Fruit fly (Drosophila melanogaster) whole organism, embryonic: ENCODE results near the gene CG17768.

Source experiments
- CG10366 ChIP-seq: fragments of 200-800 bp; sonication (Bioruptor generic); IDR thresholded peaks from 2 replicates; pipeline ENCODE4 v1.3.6; 2022; ENCODE audit warnings: missing biosample characterization, missing genetic modification characterization
- CG10431 ChIP-seq: fragments of 200-800 bp; sonication (Bioruptor generic); optimal IDR thresholded peaks from 3 replicates; lab custom pipeline; 2018; ENCODE audit warnings: missing biosample characterization, mild to moderate bottlenecking, missing genetic modification characterization
- CG11560 ChIP-seq: fragments of 200-800 bp; sonication (Bioruptor generic); IDR thresholded peaks from 3 replicates; pipeline ENCODE4 v1.3.6; 2022; ENCODE audit warnings: missing biosample characterization, missing genetic modification characterization
- CG11723 ChIP-seq: fragments of 200-800 bp; sonication (Bioruptor generic); optimal IDR thresholded peaks from 2 replicates; lab custom pipeline; 2017; ENCODE audit warnings: missing biosample characterization, mild to moderate bottlenecking, missing genetic modification characterization
- CG12155 ChIP-seq: fragments of 200-800 bp; sonication (Bioruptor generic); optimal IDR thresholded peaks from 3 replicates; lab custom pipeline; 2016; ENCODE audit warnings: missing biosample characterization, missing genetic modification characterization
- CG13123 ChIP-seq: fragments of 200-800 bp; sonication (Bioruptor generic); optimal IDR thresholded peaks from 2 replicates; lab custom pipeline; 2016; ENCODE audit warnings: missing biosample characterization, missing genetic modification characterization
- CG13424 ChIP-seq: fragments of 200-800 bp; sonication (Bioruptor generic); optimal IDR thresholded peaks from 2 replicates; lab custom pipeline; 2019; ENCODE audit warnings: missing biosample characterization, mild to moderate bottlenecking, missing genetic modification characterization, moderate library complexity
- CG14014 ChIP-seq: fragments of 200-800 bp; sonication (Bioruptor generic); IDR thresholded peaks from 2 replicates; pipeline ENCODE4 v1.3.6; 2022; ENCODE audit warnings: missing biosample characterization, missing genetic modification characterization
- CG14965 ChIP-seq: fragments of 200-800 bp; sonication (Bioruptor generic); optimal IDR thresholded peaks from 2 replicates; lab custom pipeline; 2016; ENCODE audit warnings: missing biosample characterization, missing genetic modification characterization, borderline replicate concordance
- CG15479 ChIP-seq: fragments of 200-800 bp; sonication (Bioruptor generic); optimal IDR thresholded peaks from 3 replicates; lab custom pipeline; 2019; ENCODE audit warnings: missing biosample characterization, mild to moderate bottlenecking, missing genetic modification characterization, moderate library complexity
- CG1603 ChIP-seq: fragments of 200-800 bp; sonication (Bioruptor generic); optimal IDR thresholded peaks from 2 replicates; lab custom pipeline; 2019; ENCODE audit warnings: missing biosample characterization, mild to moderate bottlenecking, missing genetic modification characterization, moderate library complexity
- CG17361 ChIP-seq: fragments of 200-800 bp; sonication (Bioruptor generic); IDR thresholded peaks from 3 replicates; pipeline ENCODE4 v1.3.6; 2022; ENCODE audit warnings: missing biosample characterization, missing genetic modification characterization
- CG17612 ChIP-seq: fragments of 200-800 bp; sonication (Bioruptor generic); IDR thresholded peaks from 2 replicates; pipeline ENCODE4 v1.3.6; 2022; ENCODE audit warnings: missing biosample characterization, missing genetic modification characterization
- CG17802 ChIP-seq: fragments of 200-800 bp; sonication (Bioruptor generic); optimal IDR thresholded peaks from 2 replicates; lab custom pipeline; 2018; ENCODE audit warnings: missing biosample characterization, mild to moderate bottlenecking, missing genetic modification characterization, moderate library complexity
- CG18764 ChIP-seq: fragments of 200-800 bp; sonication (Bioruptor generic); optimal IDR thresholded peaks from 3 replicates; lab custom pipeline; 2016; ENCODE audit warnings: missing biosample characterization, missing genetic modification characterization
- CG2202 ChIP-seq: fragments of 200-800 bp; sonication (Bioruptor generic); optimal IDR thresholded peaks from 2 replicates; lab custom pipeline; 2018; ENCODE audit warnings: missing biosample characterization, mild to moderate bottlenecking, missing genetic modification characterization
- CG2875 ChIP-seq: fragments of 200-800 bp; sonication (Bioruptor generic); optimal IDR thresholded peaks from 2 replicates; lab custom pipeline; 2017; ENCODE audit warnings: missing biosample characterization, mild to moderate bottlenecking, missing genetic modification characterization, missing genetic modification reagents
- CG2889 ChIP-seq: fragments of 200-800 bp; sonication (Bioruptor generic); IDR thresholded peaks from 3 replicates; pipeline ENCODE4 v1.3.6; 2022; ENCODE audit warnings: missing biosample characterization, missing genetic modification characterization
- CG30020 ChIP-seq: fragments of 200-800 bp; optimal IDR thresholded peaks from 2 replicates; lab custom pipeline; 2019; ENCODE audit warnings: missing biosample characterization, mild to moderate bottlenecking, missing genetic modification characterization, moderate library complexity
- CG32767 ChIP-seq: fragments of 200-800 bp; sonication (Bioruptor generic); IDR thresholded peaks from 2 replicates; pipeline ENCODE4 v1.3.6; 2022; ENCODE audit warnings: missing biosample characterization, missing genetic modification characterization
- CG3995 ChIP-seq: fragments of 200-800 bp; sonication (Bioruptor generic); optimal IDR thresholded peaks from 3 replicates; lab custom pipeline; 2016; ENCODE audit warnings: missing biosample characterization, missing genetic modification characterization
- Dll ChIP-seq: fragments of 200-800 bp; sonication (Bioruptor generic); IDR thresholded peaks from 4 replicates; pipeline ENCODE4 v1.3.6; 2022; ENCODE audit warnings: missing biosample characterization, missing genetic modification characterization; ENCODE audit not compliant: partially characterized antibody
- Doc3 ChIP-seq: fragments of 200-800 bp; sonication (Bioruptor generic); IDR thresholded peaks from 3 replicates; pipeline ENCODE4 v1.3.6; 2022; ENCODE audit warnings: missing biosample characterization, missing genetic modification characterization; ENCODE audit not compliant: partially characterized antibody
- Ets97D ChIP-seq: fragments of 200-800 bp; sonication (Bioruptor generic); optimal IDR thresholded peaks from 3 replicates; lab custom pipeline; 2016; ENCODE audit warnings: missing biosample characterization, missing genetic modification characterization
- Hmx ChIP-seq: fragments of 200-800 bp; sonication (Bioruptor generic); optimal IDR thresholded peaks from 2 replicates; lab custom pipeline; 2016; ENCODE audit warnings: missing biosample characterization, missing genetic modification characterization
- Hr39 ChIP-seq: fragments of >200 bp; optimal IDR thresholded peaks from 2 replicates; lab custom pipeline; 2017
- Jarid2 ChIP-seq: fragments of 200-800 bp; sonication (Bioruptor generic); optimal IDR thresholded peaks from 3 replicates; lab custom pipeline; 2017; ENCODE audit warnings: mild to moderate bottlenecking, missing biosample characterization, missing genetic modification reagents, missing genetic modification characterization
- Lhr ChIP-seq: fragments of 200-800 bp; sonication (Bioruptor generic); optimal IDR thresholded peaks from 3 replicates; lab custom pipeline; 2017; ENCODE audit warnings: mild to moderate bottlenecking, missing biosample characterization, missing genetic modification reagents, missing genetic modification characterization
- Nf-YC ChIP-seq: fragments of 200-800 bp; optimal IDR thresholded peaks from 3 replicates; lab custom pipeline; 2019; ENCODE audit warnings: missing biosample characterization, mild to moderate bottlenecking, missing genetic modification characterization, moderate library complexity
- Six4 ChIP-seq: fragments of 200-800 bp; sonication (Bioruptor generic); optimal IDR thresholded peaks from 2 replicates; lab custom pipeline; 2016; ENCODE audit warnings: missing biosample characterization, missing genetic modification characterization
- Sry-δ ChIP-seq: fragments of 200-800 bp; sonication (Bioruptor generic); optimal IDR thresholded peaks from 2 replicates; lab custom pipeline; 2016; ENCODE audit warnings: missing biosample characterization, missing genetic modification characterization
- Stat92E ChIP-seq, 3 experiments: fragments of >200 bp in 2 of 3; fragments of 200-800 bp in 1 of 3; sonication (Bioruptor generic) in 1 of 3; optimal IDR thresholded peaks; 2 replicates each; lab custom pipeline; 2017 to 2019; ENCODE audit warnings: missing biosample characterization in 3 of 3, missing genetic modification characterization in 3 of 3, mild to moderate bottlenecking in 1 of 3, moderate library complexity in 1 of 3
- Vsx1 ChIP-seq: fragments of 200-800 bp; sonication (Bioruptor generic); optimal IDR thresholded peaks from 2 replicates; lab custom pipeline; 2017; ENCODE audit warnings: missing biosample characterization, mild to moderate bottlenecking, missing genetic modification characterization, missing genetic modification reagents
- ase ChIP-seq: fragments of 200-800 bp; sonication (Bioruptor generic); IDR thresholded peaks from 3 replicates; pipeline ENCODE4 v1.3.6; 2022; ENCODE audit warnings: missing biosample characterization, missing genetic modification characterization
- cad ChIP-seq: fragments of >200 bp; optimal IDR thresholded peaks from 2 replicates; lab custom pipeline; 2017; ENCODE audit warnings: missing biosample characterization, missing genetic modification characterization
- cas ChIP-seq: fragments of 200-800 bp; sonication (Bioruptor generic); IDR thresholded peaks from 2 replicates; pipeline ENCODE4 v1.3.6; 2022; ENCODE audit warnings: missing biosample characterization, missing genetic modification characterization
- cg ChIP-seq: fragments of 200-800 bp; sonication (Bioruptor generic); optimal IDR thresholded peaks from 3 replicates; lab custom pipeline; 2019; ENCODE audit warnings: missing biosample characterization, mild to moderate bottlenecking, missing genetic modification characterization, moderate library complexity
- ci ChIP-seq: fragments of 200-800 bp; sonication (Bioruptor generic); IDR thresholded peaks from 3 replicates; pipeline ENCODE4 v1.3.6; 2022; ENCODE audit warnings: missing biosample characterization, missing genetic modification characterization
- da ChIP-seq: fragments of 200-800 bp; sonication (Bioruptor generic); optimal IDR thresholded peaks from 2 replicates; lab custom pipeline; 2016; ENCODE audit warnings: missing biosample characterization, missing genetic modification characterization
- dysf ChIP-seq: fragments of 200-800 bp; sonication (Bioruptor generic); IDR thresholded peaks from 3 replicates; pipeline ENCODE4 v1.3.6; 2022; ENCODE audit warnings: missing biosample characterization, missing genetic modification characterization
- gce ChIP-seq: fragments of 200-800 bp; sonication (Bioruptor generic); IDR thresholded peaks from 3 replicates; pipeline ENCODE4 v1.3.6; 2022; ENCODE audit warnings: missing biosample characterization, missing genetic modification characterization
- gcm2 ChIP-seq: fragments of 200-800 bp; sonication (Bioruptor generic); optimal IDR thresholded peaks from 2 replicates; lab custom pipeline; 2016; ENCODE audit warnings: missing biosample characterization, missing genetic modification characterization
- hb ChIP-seq: fragments of 200-800 bp; sonication (Bioruptor generic); IDR thresholded peaks from 3 replicates; pipeline ENCODE4 v1.3.6; 2022; ENCODE audit warnings: missing biosample characterization, missing genetic modification characterization; ENCODE audit not compliant: partially characterized antibody
- her ChIP-seq: fragments of 200-800 bp; sonication (Bioruptor generic); optimal IDR thresholded peaks from 2 replicates; lab custom pipeline; 2016; ENCODE audit warnings: missing biosample characterization, missing genetic modification characterization
- hth ChIP-seq: fragments of >200 bp; optimal IDR thresholded peaks from 2 replicates; lab custom pipeline; 2017; ENCODE audit warnings: inconsistent platforms
- ken ChIP-seq: fragments of 200-800 bp; sonication (Bioruptor generic); IDR thresholded peaks from 3 replicates; pipeline ENCODE4 v1.3.6; 2022; ENCODE audit warnings: missing biosample characterization, missing genetic modification characterization
- nmo ChIP-seq: fragments of 200-800 bp; sonication (Bioruptor generic); optimal IDR thresholded peaks from 2 replicates; lab custom pipeline; 2018; ENCODE audit warnings: missing biosample characterization, mild to moderate bottlenecking, missing genetic modification characterization, moderate library complexity
- onecut ChIP-seq: fragments of 200-800 bp; sonication (Bioruptor generic); IDR thresholded peaks from 2 replicates; pipeline ENCODE4 v1.3.6; 2022; ENCODE audit warnings: missing biosample characterization, missing genetic modification characterization
- pfk ChIP-seq: fragments of 200-800 bp; sonication (Bioruptor generic); optimal IDR thresholded peaks from 2 replicates; lab custom pipeline; 2018; ENCODE audit warnings: missing biosample characterization, mild to moderate bottlenecking, missing genetic modification characterization, moderate library complexity
- ro ChIP-seq: fragments of 200-800 bp; sonication (Bioruptor generic); IDR thresholded peaks from 2 replicates; pipeline ENCODE4 v1.3.6; 2022; ENCODE audit warnings: missing biosample characterization, missing genetic modification characterization
- sens ChIP-seq: fragments of 200-800 bp; sonication (Bioruptor generic); peaks from one replicate; lab custom pipeline; 2016; ENCODE audit warnings: missing biosample characterization, missing genetic modification characterization
- tio ChIP-seq: fragments of 200-800 bp; sonication (Bioruptor generic); optimal IDR thresholded peaks from 2 replicates; lab custom pipeline; 2017; ENCODE audit warnings: missing biosample characterization, missing genetic modification characterization, inconsistent platforms
- unpg ChIP-seq: fragments of 200-800 bp; sonication (Bioruptor generic); optimal IDR thresholded peaks from 3 replicates; lab custom pipeline; 2018; ENCODE audit warnings: missing biosample characterization, mild to moderate bottlenecking, missing genetic modification characterization, moderate library complexity

CG17768 gene

DNA sequence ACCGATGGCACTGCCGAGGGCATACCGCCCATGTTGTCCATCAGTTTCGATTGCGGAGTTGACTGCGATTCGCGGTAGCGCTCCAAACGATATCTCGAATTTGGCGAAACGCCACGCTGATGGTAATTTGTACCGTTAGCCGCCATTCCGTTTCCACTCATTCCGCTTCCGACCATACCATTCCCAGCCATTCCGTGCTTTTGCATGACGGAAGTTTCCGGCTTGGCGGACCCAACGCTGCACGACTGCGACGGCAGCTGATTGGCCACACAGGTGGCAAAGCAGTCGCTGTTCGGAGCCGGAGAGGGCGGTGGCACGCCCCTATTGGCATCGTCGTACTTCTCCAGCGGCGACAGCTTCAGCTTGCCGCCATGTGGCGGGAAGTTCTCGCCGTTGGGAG lies 32.7 kb downstream of the CG17768 start:
- no peak for TF ChIP-seq her (GFP tag; lab: Kevin White, UChicago)
- TF ChIP-seq Ets97D (GFP tag; lab: Kevin White, UChicago) = peak; percentile 11
- no peak for TF ChIP-seq Hmx (GFP tag; lab: Kevin White, UChicago)
- no peak for TF ChIP-seq gcm2
- no peak for TF ChIP-seq CG13123 (GFP tag; lab: Kevin White, UChicago)
- no peak for TF ChIP-seq CG10431 (GFP tag; lab: Kevin White, UChicago)
- no peak for TF ChIP-seq unpg
- TF ChIP-seq CG12155 (GFP tag; lab: Kevin White, UChicago) = no peak
- 0 out of 3 replicates have a peak, but pooled peaks have one; percentile 28 for TF ChIP-seq dysf (GFP tag; lab: Robert Waterston, UW)
- no peak for TF ChIP-seq Lhr (GFP tag; lab: Kevin White, UChicago)
- no peak for TF ChIP-seq hb (GFP tag; lab: Robert Waterston, UW)
- TF ChIP-seq CG10366 (GFP tag; lab: Robert Waterston, UW) = no peak
- no peak for TF ChIP-seq CG17802 (tag; lab: Kevin White, UChicago)
- TF ChIP-seq Doc3 (GFP tag; lab: Robert Waterston, UW) = 0 out of 3 replicates have a peak, but pooled peaks have one; percentile 32
- TF ChIP-seq da (GFP tag; lab: Kevin White, UChicago) = peak; percentile 13
- TF ChIP-seq CG11560 (tag; lab: Robert Waterston, UW) = 0 out of 3 replicates have a peak, but pooled peaks have one; percentile 35
- no peak for TF ChIP-seq cas (GFP tag; lab: Robert Waterston, UW)
- TF ChIP-seq CG13424 = no peak
- no peak for TF ChIP-seq Dll (GFP tag; lab: Robert Waterston, UW)
- TF ChIP-seq ro (GFP tag; lab: Robert Waterston, UW) = no peak
- no peak for TF ChIP-seq CG18764 (GFP tag; lab: Kevin White, UChicago)
- TF ChIP-seq sens (GFP tag; lab: Kevin White, UChicago) = no peak
- TF ChIP-seq ci (GFP tag; lab: Robert Waterston, UW) = 0 out of 3 replicates have a peak, but pooled peaks have one; percentile 33
- TF ChIP-seq CG2889 (GFP tag; lab: Robert Waterston, UW) = no peak
- no peak for TF ChIP-seq CG2875 (GFP tag; lab: Kevin White, UChicago)
- TF ChIP-seq Vsx1 (GFP tag; lab: Kevin White, UChicago) = no peak
- no peak for TF ChIP-seq Six4
- TF ChIP-seq CG17612 = 0 out of 2 replicates have a peak, but pooled peaks have one; percentile 28
- no peak for TF ChIP-seq ken (GFP tag; lab: Robert Waterston, UW)
- no peak for TF ChIP-seq hth
- TF ChIP-seq Jarid2 (GFP tag; lab: Kevin White, UChicago) = no peak
- no peak for TF ChIP-seq tio (GFP tag; lab: Kevin White, UChicago)
- TF ChIP-seq onecut (GFP tag; lab: Robert Waterston, UW) = no peak
- TF ChIP-seq gce (GFP tag; lab: Robert Waterston, UW) = no peak
- TF ChIP-seq CG30020 (tag; lab: Kevin White, UChicago) = peak; percentile 49
- peak; percentile 67 for TF ChIP-seq CG1603 (tag; lab: Kevin White, UChicago)
- TF ChIP-seq pfk = peak; percentile 86
- 0 out of 3 replicates have a peak, but pooled peaks have one; percentile 11 for TF ChIP-seq ase
- TF ChIP-seq Hr39 (lab: Kevin White, UChicago) = no peak
- peak; percentile 18 for TF ChIP-seq CG11723 (GFP tag; lab: Kevin White, UChicago)

DNA sequence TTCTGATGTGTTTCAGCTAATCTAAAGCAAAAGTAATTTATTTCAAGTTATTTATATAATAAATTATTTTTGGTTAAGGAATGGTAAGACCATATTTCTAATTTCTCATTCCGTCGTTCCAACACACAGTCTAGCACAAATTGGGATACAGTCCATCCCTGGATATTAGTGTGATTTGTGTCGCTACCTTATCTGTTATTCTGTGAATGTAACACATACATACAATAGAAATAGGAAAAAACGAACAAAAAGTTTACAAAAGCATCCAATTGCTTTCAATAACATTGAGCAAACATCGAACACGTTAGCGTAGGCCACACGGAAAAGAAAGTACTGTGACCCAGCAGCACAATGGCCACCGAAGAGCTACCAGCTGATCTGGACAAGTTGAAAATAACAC lies 38.5 kb downstream of the CG17768 start, which contains the start of gene CG5056:
Gene CG5056, plus strand, starts transcription at position 168 of the 400 bp plus-strand sequence.
- TF ChIP-seq CG17361 (peak; percentile 54; the same call in 2 of the 3 replicates), Sry-δ (GFP tag; lab: Kevin White, UChicago) (peak; percentile 26), cg (peak; percentile 64), CG2202 (tag; lab: Kevin White, UChicago) (no peak), CG32767 (GFP tag; lab: Robert Waterston, UW) (peak; percentile 75), Stat92E (GFP tag; optimal IDR thresholded peaks at IDR 0.05; lab: Kevin White, UChicago) (peak in 1 of 3 experiments; percentile 77), pfk (peak; percentile 95), CG14014 (GFP tag; lab: Robert Waterston, UW) (no peak), Nf-YC (tag; lab: Kevin White, UChicago) (peak; percentile 53), CG15479 (GFP tag; lab: Kevin White, UChicago) (no peak), nmo (GFP tag; lab: Kevin White, UChicago) (peak; percentile 64), CG14965 (no peak), CG3995 (GFP tag; lab: Kevin White, UChicago) (peak; percentile 7), cad (GFP tag; lab: Kevin White, UChicago) (no peak), sens (GFP tag; lab: Kevin White, UChicago) (peak; percentile 49)
